Worm (Caenorhabditis elegans) whole organism, L1 larva: ENCODE results near the gene nsy-4.

Source experiments
- aly-2 ChIP-seq: fragments of 150-350 bp; optimal IDR thresholded peaks from 2 replicates; lab custom pipeline; 2014; ENCODE audit warnings: missing biosample characterization, missing genetic modification characterization
- efl-1 ChIP-seq, 4 experiments: fragments of 150-350 bp; optimal IDR thresholded peaks in 3 of 4; peaks in 1 of 4; 1 replicate in 1 of 4; 2 replicates in 3 of 4; lab custom pipeline; 2014; ENCODE audit warnings: missing biosample characterization in 2 of 4, missing genetic modification characterization in 2 of 4, missing genetic modification reagents in 2 of 4
- egl-27 ChIP-seq, 2 experiments: fragments of 150-350 bp in 1 of 2; sonication (generic microtip); optimal IDR thresholded peaks; 3 replicates each; lab custom pipeline; 2017 to 2018; ENCODE audit warnings: missing biosample characterization in 2 of 2, missing genetic modification characterization in 2 of 2, missing genetic modification reagents in 2 of 2
- fkh-10 ChIP-seq: sonication (generic microtip); optimal IDR thresholded peaks from 2 replicates; lab custom pipeline; 2017; ENCODE audit warnings: missing biosample characterization, missing genetic modification reagents, missing genetic modification characterization
- grh-1 ChIP-seq: fragments of 200-800 bp; sonication (Bioruptor generic); IDR thresholded peaks from 2 replicates; pipeline ENCODE4 v1.3.6; 2022; ENCODE audit warnings: missing genetic modification reagents, missing genetic modification characterization, missing compliant biosample characterization
- hlh-17 ChIP-seq: fragments of 200-800 bp; sonication (Bioruptor generic); optimal IDR thresholded peaks from 2 replicates; lab custom pipeline; 2018; ENCODE audit warnings: missing genetic modification characterization, mild to moderate bottlenecking, missing compliant biosample characterization, moderate library complexity, borderline replicate concordance
- lin-15B ChIP-seq: fragments of 150-350 bp; sonication (generic microtip); optimal IDR thresholded peaks from 3 replicates; lab custom pipeline; 2014; ENCODE audit warnings: missing biosample characterization, missing genetic modification characterization
- lin-39 ChIP-seq: fragments of 150-350 bp; optimal IDR thresholded peaks from 2 replicates; lab custom pipeline; 2014; ENCODE audit warnings: missing biosample characterization, missing genetic modification reagents, missing genetic modification characterization
- mdl-1 ChIP-seq, 2 experiments: fragments of 150-350 bp; optimal IDR thresholded peaks; 2 replicates each; lab custom pipeline; 2014 to 2017; ENCODE audit warnings: missing biosample characterization in 2 of 2, missing genetic modification characterization in 2 of 2, inconsistent platforms in 1 of 2
- rnt-1 ChIP-seq: sonication (generic microtip); optimal IDR thresholded peaks from 2 replicates; lab custom pipeline; 2016; ENCODE audit warnings: mild to moderate bottlenecking, missing genetic modification characterization, moderate library complexity, missing compliant biosample characterization
- snpc-4 ChIP-seq: fragments of 150-350 bp; optimal IDR thresholded peaks from 2 replicates; lab custom pipeline; 2014; ENCODE audit warnings: missing biosample characterization, missing genetic modification characterization
- sox-4 ChIP-seq: sonication (generic microtip); optimal IDR thresholded peaks from 2 replicates; lab custom pipeline; 2016; ENCODE audit warnings: missing genetic modification characterization, missing compliant biosample characterization
- unc-62 ChIP-seq: fragments of 150-350 bp; optimal IDR thresholded peaks from 2 replicates; lab custom pipeline; 2014; ENCODE audit warnings: missing biosample characterization, missing genetic modification reagents, missing genetic modification characterization

DNA sequence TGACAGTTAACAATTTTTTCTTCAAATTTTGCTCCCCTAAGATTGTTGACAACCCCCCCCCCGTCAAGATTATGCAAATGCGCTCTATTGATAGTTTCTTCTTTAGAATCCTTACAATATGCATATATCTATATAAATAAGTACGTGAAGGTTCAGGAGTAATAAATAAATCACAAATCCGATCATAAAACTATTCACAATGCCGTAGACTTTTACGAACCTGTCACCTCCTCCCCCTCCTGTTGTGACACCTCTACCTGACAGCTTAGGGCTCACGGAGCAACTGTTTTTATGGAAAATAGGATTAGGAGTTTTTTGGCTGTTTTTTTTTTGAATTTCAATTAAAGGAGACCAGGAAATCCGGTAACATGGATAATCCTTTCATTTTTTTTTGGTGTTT is 31.0 kb upstream of the nsy-4 start:
- no peak for TF ChIP-seq unc-62
- TF ChIP-seq sox-4: no peak
- TF ChIP-seq grh-1 (GFP tag; lab: Robert Waterston, UW): no peak
- TF ChIP-seq fkh-10 (GFP tag; lab: Kevin White, UChicago): no peak
- TF ChIP-seq mdl-1 (tag; optimal IDR thresholded peaks at IDR 0.05; lab: Kevin White, UChicago): no peak
- no peak for TF ChIP-seq egl-27 (tag; optimal IDR thresholded peaks at IDR 0.05; lab: Kevin White, UChicago)
- TF ChIP-seq snpc-4: no peak
- no peak for TF ChIP-seq aly-2 (tag; lab: Kevin White, UChicago)
- no peak for TF ChIP-seq lin-39 (tag; lab: Kevin White, UChicago)
- no peak for TF ChIP-seq hlh-17 (GFP tag; lab: Kevin White, UChicago)
- TF ChIP-seq efl-1 (optimal IDR thresholded peaks at IDR 0.05; lab: Kevin White, UChicago): no peak
- TF ChIP-seq efl-1 (GFP tag; optimal IDR thresholded peaks at IDR 0.05 in 1 of 2; lab: Kevin White, UChicago): no peak
- no peak for TF ChIP-seq rnt-1 (tag; lab: Kevin White, UChicago)
- TF ChIP-seq lin-15B: no peak
